Worm (Caenorhabditis elegans) whole organism, L4 larva: ENCODE measurements around the gene lipl-7.

Experiments
- ceh-44 ChIP-seq: fragments of 200-800 bp; sonication (Bioruptor generic); IDR thresholded peaks from 2 replicates; pipeline ENCODE4 v1.3.6; 2022; ENCODE audit warnings: missing genetic modification reagents, missing genetic modification characterization, missing compliant biosample characterization
- lin-39 ChIP-seq: fragments of 150-350 bp; optimal IDR thresholded peaks from 2 replicates; lab custom pipeline; 2014; ENCODE audit warnings: missing biosample characterization, missing genetic modification reagents, missing genetic modification characterization

DNA sequence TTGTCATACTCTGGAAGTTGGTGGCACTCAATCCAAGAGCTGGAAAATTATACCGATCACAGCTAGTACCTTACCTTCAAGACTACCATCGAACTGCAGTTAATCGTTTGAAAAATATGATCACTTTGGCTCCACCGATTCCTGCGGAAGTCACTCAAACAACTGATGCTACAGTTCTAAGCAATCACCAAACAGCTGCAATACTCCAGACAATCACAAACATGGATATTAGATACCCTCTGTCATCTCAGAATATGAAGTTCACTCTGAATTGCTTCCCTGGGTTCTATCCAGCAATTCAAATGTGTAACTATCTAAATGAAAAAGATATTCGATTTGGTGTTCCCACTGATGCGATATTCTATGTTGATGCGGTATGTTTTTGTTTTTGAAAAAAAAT lies 47.0 kb upstream of the lipl-7 start:
- TF ChIP-seq lin-39 (tag; lab: Kevin White, UChicago) (no peak), ceh-44 (no peak)
